Worm (Caenorhabditis elegans): ENCODE data around the gene C06G4.4.

DNA sequence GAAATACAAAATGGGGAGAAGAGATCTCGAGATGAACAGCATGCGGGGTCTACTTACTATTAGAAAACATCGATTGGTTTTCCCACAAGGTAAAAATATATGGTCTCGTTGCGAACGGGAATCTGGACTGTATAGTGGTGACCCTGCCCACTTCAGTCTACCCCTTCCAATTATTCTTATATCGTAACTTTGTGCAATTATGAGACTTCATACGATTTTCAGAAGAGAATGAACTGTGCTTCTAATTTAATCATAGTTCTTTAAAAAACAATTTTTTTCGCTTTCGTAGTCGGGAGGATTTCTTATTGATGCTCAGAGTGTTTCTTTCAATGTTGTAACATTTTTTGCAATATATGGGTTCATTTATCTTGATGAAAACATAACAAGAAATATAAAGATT lies 5.6 kb downstream of the C06G4.4 start, which contains the start of gene F54H12.5:
- TF ChIP-seq unc-62 (GFP tag; optimal IDR thresholded peaks at IDR 0.05) = no peak
- TF ChIP-seq snpc-4 (tag; optimal IDR thresholded peaks at IDR 0.05) = no peak
- no peak for TF ChIP-seq ztf-11 (tag; optimal IDR thresholded peaks at IDR 0.05)
- TF ChIP-seq blmp-1 (tag; optimal IDR thresholded peaks at IDR 0.05) = no peak
- TF ChIP-seq unc-39 (tag; optimal IDR thresholded peaks at IDR 0.05) = no peak
- TF ChIP-seq M03D4.4 (tag; optimal IDR thresholded peaks at IDR 0.05) = no peak
- TF ChIP-seq elt-1 (tag; optimal IDR thresholded peaks at IDR 0.05; ENCODE audit: borderline replicate concordance, insufficient read depth) = no peak
- TF ChIP-seq nhr-237 (tag; optimal IDR thresholded peaks at IDR 0.05) = no peak
- TF ChIP-seq nhr-76 (tag; optimal IDR thresholded peaks at IDR 0.05) = no peak
